Worm (Caenorhabditis elegans) whole organism, young adult: Measurements from ENCODE around the gene R05G9R.1.

ENCODE experiments used
- B0261.1 ChIP-seq: sonication (generic microtip); optimal IDR thresholded peaks from 2 replicates; lab custom pipeline; 2016; ENCODE audit warnings: mild to moderate bottlenecking, missing genetic modification characterization, moderate library complexity, missing compliant biosample characterization
- B0336.3 ChIP-seq: fragments of 200-800 bp; sonication (Bioruptor generic); IDR thresholded peaks from 2 replicates; pipeline ENCODE4 v1.3.6; 2022; ENCODE audit warnings: missing genetic modification characterization, missing compliant biosample characterization
- F22D6.2 ChIP-seq: sonication (generic microtip); optimal IDR thresholded peaks from 2 replicates; lab custom pipeline; 2016; ENCODE audit warnings: mild to moderate bottlenecking, missing genetic modification characterization, missing compliant biosample characterization
- F37B4.10 ChIP-seq: fragments of 200-800 bp; sonication (Bioruptor generic); IDR thresholded peaks from 2 replicates; pipeline ENCODE4 v1.3.6; 2022; ENCODE audit warnings: missing genetic modification characterization, missing compliant biosample characterization
- F39B2.1 ChIP-seq: fragments of 200-800 bp; sonication (Bioruptor generic); IDR thresholded peaks from 2 replicates; pipeline ENCODE4 v1.3.6; 2022; ENCODE audit warnings: missing genetic modification reagents, missing genetic modification characterization, missing compliant biosample characterization
- F49E8.2 ChIP-seq: sonication (generic microtip); optimal IDR thresholded peaks from 3 replicates; lab custom pipeline; 2017; ENCODE audit warnings: missing genetic modification characterization, mild to moderate bottlenecking, missing compliant biosample characterization, antibody characterized with exemption, moderate library complexity; ENCODE audit not compliant: insufficient read depth
- F52B5.7 ChIP-seq: sonication (generic microtip); optimal IDR thresholded peaks from 2 replicates; lab custom pipeline; 2016; ENCODE audit warnings: mild to moderate bottlenecking, missing genetic modification characterization, missing compliant biosample characterization
- F57A8.1 ChIP-seq: fragments of 200-800 bp; sonication (Bioruptor generic); optimal IDR thresholded peaks from 2 replicates; lab custom pipeline; 2018; ENCODE audit warnings: mild to moderate bottlenecking, missing genetic modification characterization, moderate library complexity, missing compliant biosample characterization
- Y53F4B.3 ChIP-seq: fragments of 200-800 bp; sonication (Bioruptor generic); IDR thresholded peaks from 2 replicates; pipeline ENCODE4 v1.3.6; 2022; ENCODE audit warnings: missing genetic modification reagents, missing genetic modification characterization, missing compliant biosample characterization
- Y53G8AR.9 ChIP-seq: fragments of 200-800 bp; sonication (Bioruptor generic); conservative IDR thresholded peaks from 2 replicates; pipeline ENCODE4 v1.3.6; 2022; ENCODE audit warnings: missing genetic modification reagents, missing genetic modification characterization, missing compliant biosample characterization
- ZK185.1 ChIP-seq: sonication (generic microtip); optimal IDR thresholded peaks from 2 replicates; lab custom pipeline; 2016; ENCODE audit warnings: mild to moderate bottlenecking, missing genetic modification characterization, missing compliant biosample characterization; ENCODE audit not compliant: poor library complexity, severe bottlenecking
- akir-1 ChIP-seq: fragments of 200-800 bp; sonication (Bioruptor generic); optimal IDR thresholded peaks from 2 replicates; lab custom pipeline; 2018; ENCODE audit warnings: mild to moderate bottlenecking, missing genetic modification characterization, moderate library complexity, missing compliant biosample characterization
- attf-3 ChIP-seq: fragments of 200-800 bp; sonication (Bioruptor generic); conservative IDR thresholded peaks from 2 replicates; pipeline ENCODE4 v1.3.6; 2022; ENCODE audit warnings: missing genetic modification reagents, missing genetic modification characterization, missing compliant biosample characterization
- ceh-79 ChIP-seq: sonication (generic microtip); optimal IDR thresholded peaks from 2 replicates; lab custom pipeline; 2017; ENCODE audit warnings: mild to moderate bottlenecking, missing genetic modification characterization, missing compliant biosample characterization
- ceh-91 ChIP-seq: fragments of 200-800 bp; sonication (Bioruptor generic); IDR thresholded peaks from 2 replicates; pipeline ENCODE4 v1.3.6; 2022; ENCODE audit warnings: missing genetic modification reagents, missing genetic modification characterization, missing compliant biosample characterization
- die-1 ChIP-seq: sonication (generic microtip); optimal IDR thresholded peaks from 2 replicates; lab custom pipeline; 2016; ENCODE audit warnings: missing genotype, mild to moderate bottlenecking, missing genetic modification characterization, missing compliant biosample characterization
- dox-1 ChIP-seq: fragments of 200-800 bp; sonication (Bioruptor generic); IDR thresholded peaks from 2 replicates; pipeline ENCODE4 v1.3.6; 2022; ENCODE audit warnings: missing genetic modification reagents, missing genetic modification characterization, missing compliant biosample characterization
- dpff-1 ChIP-seq: sonication (generic microtip); optimal IDR thresholded peaks from 2 replicates; lab custom pipeline; 2017; ENCODE audit warnings: mild to moderate bottlenecking, missing genetic modification characterization, missing compliant biosample characterization
- ets-4 ChIP-seq: fragments of 200-800 bp; sonication (Bioruptor generic); optimal IDR thresholded peaks from 2 replicates; lab custom pipeline; 2018; ENCODE audit warnings: mild to moderate bottlenecking, missing genetic modification characterization, missing compliant biosample characterization
- gei-17 ChIP-seq: fragments of 200-800 bp; sonication (Bioruptor generic); optimal IDR thresholded peaks from 2 replicates; lab custom pipeline; 2018; ENCODE audit warnings: mild to moderate bottlenecking, missing genetic modification characterization, missing compliant biosample characterization
- hmg-20 ChIP-seq: fragments of 200-800 bp; sonication (Bioruptor generic); IDR thresholded peaks from 2 replicates; pipeline ENCODE4 v1.3.6; 2022; ENCODE audit warnings: missing genetic modification reagents, missing genetic modification characterization, missing compliant biosample characterization
- let-526 ChIP-seq: fragments of 200-800 bp; sonication (Bioruptor generic); IDR thresholded peaks from 2 replicates; pipeline ENCODE4 v1.3.6; 2022; ENCODE audit warnings: missing genetic modification reagents, missing genetic modification characterization, missing compliant biosample characterization
- lin-26 ChIP-seq: fragments of 200-800 bp; sonication (Bioruptor generic); IDR thresholded peaks from 2 replicates; pipeline ENCODE4 v1.3.6; 2022; ENCODE audit warnings: missing genetic modification reagents, missing genetic modification characterization, missing compliant biosample characterization
- lsl-1 ChIP-seq: fragments of 200-800 bp; sonication (Bioruptor generic); optimal IDR thresholded peaks from 2 replicates; lab custom pipeline; 2018; ENCODE audit warnings: mild to moderate bottlenecking, missing genetic modification characterization, moderate library complexity, missing compliant biosample characterization
- madf-10 ChIP-seq: sonication (generic microtip); optimal IDR thresholded peaks from 2 replicates; lab custom pipeline; 2016; ENCODE audit warnings: mild to moderate bottlenecking, missing genetic modification characterization, missing compliant biosample characterization
- nfya-1 ChIP-seq: sonication (generic microtip); optimal IDR thresholded peaks from 2 replicates; lab custom pipeline; 2017; ENCODE audit warnings: antibody characterized with exemption, missing compliant biosample characterization, missing genetic modification characterization, borderline replicate concordance; ENCODE audit not compliant: insufficient read depth
- nfya-2 ChIP-seq: fragments of 200-800 bp; sonication (Bioruptor generic); IDR thresholded peaks from 2 replicates; pipeline ENCODE4 v1.3.6; 2022; ENCODE audit warnings: missing genetic modification reagents, missing genetic modification characterization, missing compliant biosample characterization
- nhr-179 ChIP-seq: sonication (generic microtip); optimal IDR thresholded peaks from 2 replicates; lab custom pipeline; 2016; ENCODE audit warnings: mild to moderate bottlenecking, missing genetic modification characterization, missing compliant biosample characterization
- nhr-27 ChIP-seq: fragments of 200-800 bp; sonication (Bioruptor generic); optimal IDR thresholded peaks from 2 replicates; lab custom pipeline; 2018; ENCODE audit warnings: mild to moderate bottlenecking, missing genetic modification characterization, moderate library complexity, missing compliant biosample characterization
- nhr-90 ChIP-seq: sonication (generic microtip); optimal IDR thresholded peaks from 2 replicates; lab custom pipeline; 2016; ENCODE audit warnings: missing genotype, mild to moderate bottlenecking, missing genetic modification characterization, missing compliant biosample characterization
- pha-4 ChIP-seq: fragments of 150-350 bp; sonication (generic microtip); optimal IDR thresholded peaks from 2 replicates; lab custom pipeline; 2014; ENCODE audit warnings: missing biosample characterization, missing genetic modification reagents, missing genetic modification characterization
- sea-2 ChIP-seq: fragments of 200-800 bp; sonication (Bioruptor generic); IDR thresholded peaks from 2 replicates; pipeline ENCODE4 v1.3.6; 2022; ENCODE audit warnings: missing genetic modification characterization, missing compliant biosample characterization
- snpc-1.1 ChIP-seq: sonication (generic microtip); optimal IDR thresholded peaks from 2 replicates; lab custom pipeline; 2017; ENCODE audit warnings: missing genetic modification characterization, mild to moderate bottlenecking, missing compliant biosample characterization, antibody characterized with exemption, moderate library complexity, missing genotype, missing genetic modification reagents; ENCODE audit not compliant: insufficient read depth
- tbp1 ChIP-seq: fragments of 200-800 bp; sonication (Bioruptor generic); optimal IDR thresholded peaks from 2 replicates; lab custom pipeline; 2018; ENCODE audit warnings: mild to moderate bottlenecking, missing genetic modification characterization, missing compliant biosample characterization
- zim-3 ChIP-seq: sonication (generic microtip); optimal IDR thresholded peaks from 2 replicates; lab custom pipeline; 2017; ENCODE audit warnings: mild to moderate bottlenecking, missing genetic modification characterization, moderate library complexity, missing compliant biosample characterization
- ztf-22 ChIP-seq: fragments of 200-800 bp; sonication (Bioruptor generic); optimal IDR thresholded peaks from 2 replicates; lab custom pipeline; 2018; ENCODE audit warnings: mild to moderate bottlenecking, missing genetic modification characterization, moderate library complexity, missing compliant biosample characterization
- ztf-25 ChIP-seq: fragments of 200-800 bp; sonication (Bioruptor generic); IDR thresholded peaks from 2 replicates; pipeline ENCODE4 v1.3.6; 2022; ENCODE audit warnings: missing genetic modification reagents, missing genetic modification characterization, missing compliant biosample characterization
- ztf-26 ChIP-seq: sonication (generic microtip); optimal IDR thresholded peaks from 2 replicates; lab custom pipeline; 2017; ENCODE audit warnings: missing genetic modification characterization, missing compliant biosample characterization
- ztf-3 ChIP-seq: fragments of 200-800 bp; sonication (Bioruptor generic); optimal IDR thresholded peaks from 2 replicates; lab custom pipeline; 2018; ENCODE audit warnings: mild to moderate bottlenecking, missing genetic modification characterization, missing compliant biosample characterization

Gene R05G9R.1

DNA sequence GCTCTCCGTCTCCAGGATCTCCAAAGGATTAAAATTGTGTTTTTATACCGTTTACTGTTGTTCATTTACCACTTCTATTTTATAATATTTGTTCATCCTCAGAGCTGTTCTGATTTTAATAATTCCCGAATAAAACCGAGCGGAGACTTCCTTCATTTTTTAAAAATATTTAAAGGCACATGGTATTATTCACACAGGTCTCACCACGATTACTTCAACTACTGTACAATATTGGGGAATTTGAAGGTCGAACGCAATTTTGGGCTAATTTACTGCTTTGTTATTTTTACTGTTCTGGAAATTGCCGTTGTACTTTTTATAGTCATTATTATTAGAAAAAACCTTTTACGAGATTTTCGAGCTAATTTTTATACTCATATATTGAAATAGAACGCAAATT lies 22.6 kb downstream of the R05G9R.1 start (continued):
- TF ChIP-seq ets-4 (GFP tag; lab: Kevin White, UChicago): no peak
- no peak for TF ChIP-seq attf-3 (GFP tag; lab: Robert Waterston, UW)
- TF ChIP-seq nfya-2 (GFP tag; lab: Robert Waterston, UW): no peak
- TF ChIP-seq F52B5.7: no peak
- TF ChIP-seq B0261.1 (tag; lab: Kevin White, UChicago): no peak
- TF ChIP-seq nhr-90 (tag; lab: Kevin White, UChicago): no peak
- peak; percentile 58 for TF ChIP-seq tbp1 (GFP tag; lab: Kevin White, UChicago)
- no peak for TF ChIP-seq ZK185.1 (tag; lab: Kevin White, UChicago)
- TF ChIP-seq Y53G8AR.9: peak; percentile 75
- no peak for TF ChIP-seq dpff-1 (tag; lab: Kevin White, UChicago)
- no peak for TF ChIP-seq nhr-27 (tag; lab: Kevin White, UChicago)
- no peak for TF ChIP-seq dox-1 (GFP tag; lab: Robert Waterston, UW)
- TF ChIP-seq F37B4.10 (GFP tag; lab: Robert Waterston, UW): no peak
- no peak for TF ChIP-seq pha-4 (tag; lab: Kevin White, UChicago)
- TF ChIP-seq nfya-1 (tag; lab: Kevin White, UChicago): no peak
- no peak for TF ChIP-seq sea-2
- no peak for TF ChIP-seq ceh-79
- TF ChIP-seq lsl-1 (GFP tag; lab: Kevin White, UChicago): peak; percentile 79
- peak; percentile 56 for TF ChIP-seq ceh-91
- no peak for TF ChIP-seq gei-17 (GFP tag; lab: Kevin White, UChicago)
- no peak for TF ChIP-seq let-526 (GFP tag; lab: Robert Waterston, UW)
- no peak for TF ChIP-seq ztf-26 (tag; lab: Kevin White, UChicago)
- TF ChIP-seq snpc-1.1 (tag; lab: Kevin White, UChicago): peak; percentile 21
- no peak for TF ChIP-seq madf-10 (tag; lab: Kevin White, UChicago)
- no peak for TF ChIP-seq hmg-20 (GFP tag; lab: Robert Waterston, UW)
- TF ChIP-seq ztf-25 (GFP tag; lab: Robert Waterston, UW): 0 out of 2 replicates have a peak, but pooled peaks have one; percentile 37
- no peak for TF ChIP-seq F39B2.1 (GFP tag; lab: Robert Waterston, UW)
- TF ChIP-seq F57A8.1: no peak
- no peak for TF ChIP-seq F22D6.2 (tag; lab: Kevin White, UChicago)
- TF ChIP-seq die-1 (tag; lab: Kevin White, UChicago): peak; percentile 49
- TF ChIP-seq B0336.3 (GFP tag; lab: Robert Waterston, UW): peak; percentile 28; the same call in 1 of the 2 replicates
- TF ChIP-seq zim-3 (tag; lab: Kevin White, UChicago): no peak
- no peak for TF ChIP-seq akir-1 (GFP tag; lab: Kevin White, UChicago)
- no peak for TF ChIP-seq nhr-179 (tag; lab: Kevin White, UChicago)
- TF ChIP-seq Y53F4B.3 (GFP tag; lab: Robert Waterston, UW): no peak; the same call in 1 of the 2 replicates
- TF ChIP-seq ztf-22 (GFP tag; lab: Kevin White, UChicago): no peak
- peak; percentile 93 for TF ChIP-seq F49E8.2 (tag; lab: Kevin White, UChicago)
- TF ChIP-seq ztf-3 (GFP tag; lab: Kevin White, UChicago): no peak
- peak; percentile 73 for TF ChIP-seq lin-26 (GFP tag; lab: Robert Waterston, UW)
